Worm (Caenorhabditis elegans): ENCODE data around the gene mdh-2.

mdh-2 gene

DNA sequence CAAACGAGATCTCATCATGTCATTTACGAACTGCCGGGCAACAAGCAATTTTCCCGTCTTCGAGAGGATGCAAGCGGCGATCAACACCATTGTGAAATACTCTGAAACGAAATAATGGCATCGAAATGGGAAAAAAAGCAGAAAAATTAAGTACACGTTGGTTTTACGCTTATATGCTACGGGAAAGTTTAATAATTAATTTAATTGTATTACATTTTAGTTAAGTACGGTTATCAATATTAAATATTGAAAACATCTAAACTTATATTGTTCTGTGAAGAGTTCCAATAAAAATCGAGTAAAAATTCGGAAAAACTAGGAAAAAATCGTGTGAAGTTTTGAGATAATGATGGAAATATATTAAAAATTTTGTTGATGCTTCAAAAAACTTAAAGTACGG lies 17.0 kb upstream of the mdh-2 start, which contains the start of gene copd-1 (continued):
- TF ChIP-seq lin-15B (tag; optimal IDR thresholded peaks at IDR 0.05) (no peak), dve-1 (tag; optimal IDR thresholded peaks at IDR 0.05; ENCODE audit: insufficient read depth) (no peak)

DNA sequence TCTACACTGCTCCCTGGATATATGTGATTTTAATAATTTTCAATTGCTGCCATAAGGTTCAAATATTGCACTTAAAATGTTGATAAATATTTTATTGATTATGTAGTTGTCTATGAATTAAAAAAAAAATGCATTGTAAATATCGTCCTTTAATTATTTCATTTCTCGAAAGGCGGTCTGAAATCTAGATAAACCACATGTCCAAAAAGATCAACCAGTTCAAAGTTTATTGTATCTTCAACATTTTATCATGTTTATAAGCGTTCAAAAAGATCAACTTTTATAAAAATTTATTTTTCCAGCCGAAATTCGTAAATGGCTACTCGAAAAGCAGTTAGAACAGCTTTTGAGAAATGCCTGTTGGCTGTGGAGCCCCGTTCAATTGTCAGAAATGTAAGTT lies 12.0 kb upstream of the mdh-2 start, which contains the start of gene C13B9.2:
Gene C13B9.2 (plus strand): TSS at position 301 of the 400 bp plus-strand sequence.
- TF ChIP-seq dve-1 (tag; optimal IDR thresholded peaks at IDR 0.05; ENCODE audit: insufficient read depth) (no peak), aly-2 (tag; optimal IDR thresholded peaks at IDR 0.05) (no peak), nhr-76 (tag; optimal IDR thresholded peaks at IDR 0.05) (no peak), arid-1 (GFP tag; conservative IDR thresholded peaks at IDR 0.05) (no peak), ctbp-1 (GFP tag; IDR thresholded peaks at IDR 0.05) (no peak), jun-1 (tag; optimal IDR thresholded peaks at IDR 0.05) (no peak)

DNA sequence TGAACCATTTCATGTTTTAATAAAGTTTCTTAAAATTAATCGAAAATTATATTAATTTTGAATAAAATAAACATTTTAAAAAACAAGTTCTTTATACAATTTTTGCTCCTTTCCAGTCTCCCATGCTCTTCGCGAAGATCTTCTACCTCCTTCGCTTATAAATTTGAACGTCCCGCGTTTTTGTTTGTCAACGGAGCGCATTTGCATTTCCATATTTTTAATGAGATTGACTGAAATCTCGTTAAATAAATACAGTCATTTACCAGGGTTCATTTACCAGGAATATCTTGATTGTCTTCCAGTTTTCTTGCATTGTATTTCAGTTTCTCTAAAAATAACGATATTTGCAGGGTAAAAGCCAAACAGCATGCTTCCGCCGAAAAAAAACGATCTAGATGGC lies 7.2 kb upstream of the mdh-2 start, which contains the start of gene cmtr-2:
Gene cmtr-2 (plus strand): TSS at position 351 of the 400 bp plus-strand sequence.
- no peak for TF ChIP-seq ZK337.2 (GFP tag; IDR thresholded peaks at IDR 0.05)
- TF ChIP-seq fkh-10 (GFP tag; optimal IDR thresholded peaks at IDR 0.05): no peak
- peak; percentile 11 for TF ChIP-seq hlh-30 (tag; optimal IDR thresholded peaks at IDR 0.05; ENCODE audit: insufficient read depth)
- no peak for TF ChIP-seq vab-7 (GFP tag; IDR thresholded peaks at IDR 0.05)
- TF ChIP-seq ces-1 (GFP tag; optimal IDR thresholded peaks at IDR 0.05): no peak
- TF ChIP-seq mdl-1 (tag; optimal IDR thresholded peaks at IDR 0.05): no peak
- TF ChIP-seq arid-1 (GFP tag; conservative IDR thresholded peaks at IDR 0.05): no peak
- TF ChIP-seq daf-8 (GFP tag; IDR thresholded peaks at IDR 0.05): no peak
- no peak for TF ChIP-seq dmd-9 (GFP tag; IDR thresholded peaks at IDR 0.05)
- no peak for TF ChIP-seq php-3 (GFP tag; IDR thresholded peaks at IDR 0.05)
- TF ChIP-seq saeg-2 (GFP tag; IDR thresholded peaks at IDR 0.05): no peak
- TF ChIP-seq ama-1 (optimal IDR thresholded peaks at IDR 0.05): no peak
- TF ChIP-seq sdz-12 (GFP tag; optimal IDR thresholded peaks at IDR 0.05): no peak
- no peak for TF ChIP-seq jun-1 (tag; optimal IDR thresholded peaks at IDR 0.05)
- TF ChIP-seq unc-62 (GFP tag; optimal IDR thresholded peaks at IDR 0.05 in 1 of 2): no peak
- no peak for TF ChIP-seq unc-62 (tag; optimal IDR thresholded peaks at IDR 0.05)
- no peak for TF ChIP-seq unc-130 (GFP tag; optimal IDR thresholded peaks at IDR 0.05)
- peak; percentile 31 for TF ChIP-seq T20F7.1 (GFP tag; optimal IDR thresholded peaks at IDR 0.05)
- no peak for TF ChIP-seq F26F4.8 (GFP tag; conservative IDR thresholded peaks at IDR 0.05)
- TF ChIP-seq lin-38 (GFP tag; IDR thresholded peaks at IDR 0.05): peak; percentile 94
- no peak for TF ChIP-seq pha-4 (GFP tag; IDR thresholded peaks at IDR 0.05)
- TF ChIP-seq pha-4 (tag; optimal IDR thresholded peaks at IDR 0.05): no peak
- peak; percentile 79 for TF ChIP-seq mes-2 (tag; optimal IDR thresholded peaks at IDR 0.05; ENCODE audit: poor library complexity, severe bottlenecking)
- TF ChIP-seq nhr-48 (tag; optimal IDR thresholded peaks at IDR 0.05): no peak
- TF ChIP-seq Y48G9A.11 (GFP tag; IDR thresholded peaks at IDR 0.05): no peak
- TF ChIP-seq dpl-1 (GFP tag; optimal IDR thresholded peaks at IDR 0.05): peak; percentile 92
- TF ChIP-seq ztf-11 (tag; optimal IDR thresholded peaks at IDR 0.05): no peak
- TF ChIP-seq lin-1 (GFP tag; IDR thresholded peaks at IDR 0.05): no peak
- TF ChIP-seq unc-39 (tag; optimal IDR thresholded peaks at IDR 0.05): no peak
- TF ChIP-seq F49E8.2 (tag; optimal IDR thresholded peaks at IDR 0.05; ENCODE audit: borderline replicate concordance): no peak
- no peak for TF ChIP-seq lir-3 (tag; optimal IDR thresholded peaks at IDR 0.05)
- TF ChIP-seq attf-4 (tag; optimal IDR thresholded peaks at IDR 0.05): no peak
- no peak for TF ChIP-seq mxl-2 (GFP tag; conservative IDR thresholded peaks at IDR 0.05)
- TF ChIP-seq daf-19 (GFP tag; conservative IDR thresholded peaks at IDR 0.05): no peak
- TF ChIP-seq lim-7 (GFP tag; IDR thresholded peaks at IDR 0.05): no peak
- TF ChIP-seq spr-1 (tag; optimal IDR thresholded peaks at IDR 0.05): no peak
- peak; percentile 97 for TF ChIP-seq aha-1 (tag)
- no peak for TF ChIP-seq spr-3 (GFP tag; optimal IDR thresholded peaks at IDR 0.05)
- no peak for TF ChIP-seq ceh-62 (tag; optimal IDR thresholded peaks at IDR 0.05)
- TF ChIP-seq dve-1 (tag; optimal IDR thresholded peaks at IDR 0.05; ENCODE audit: insufficient read depth): peak; percentile 50
- TF ChIP-seq nhr-76 (tag; optimal IDR thresholded peaks at IDR 0.05): no peak
- no peak for TF ChIP-seq daf-16 (GFP tag; optimal IDR thresholded peaks at IDR 0.05)
- TF ChIP-seq daf-16 (tag; optimal IDR thresholded peaks at IDR 0.05): peak; percentile 28
- no peak for TF ChIP-seq snpc-1.2 (GFP tag; IDR thresholded peaks at IDR 0.05)
- peak; percentile 12 for TF ChIP-seq rbr-2 (tag; optimal IDR thresholded peaks at IDR 0.05)

Data from whole organism, L4 larva.